Worm (Caenorhabditis elegans) whole organism, young adult: ENCODE data around the gene C05A2.4.
A peak's percentile ranks its signal among the peaks of the same experiment; 100 is the strongest.

Experiments used
- C06A6.2 ChIP-seq: fragments of 200-800 bp; sonication (Bioruptor generic); conservative IDR thresholded peaks from 2 replicates; pipeline ENCODE4 v1.3.6; 2022; ENCODE audit warnings: missing genetic modification characterization, missing compliant biosample characterization
- F23B12.7 ChIP-seq: sonication (generic microtip); optimal IDR thresholded peaks from 2 replicates; lab custom pipeline; 2017; ENCODE audit warnings: missing genetic modification characterization, mild to moderate bottlenecking, missing compliant biosample characterization, antibody characterized with exemption, moderate library complexity; ENCODE audit not compliant: insufficient read depth
- F55B11.4 ChIP-seq: sonication (generic microtip); optimal IDR thresholded peaks from 2 replicates; lab custom pipeline; 2016; ENCODE audit warnings: missing compliant biosample characterization, missing genetic modification characterization, borderline replicate concordance; ENCODE audit not compliant: insufficient read depth
- K11D2.4 ChIP-seq: fragments of 200-800 bp; sonication (Bioruptor generic); IDR thresholded peaks from 2 replicates; pipeline ENCODE4 v1.3.6; 2022; ENCODE audit warnings: missing genetic modification reagents, missing genetic modification characterization, missing compliant biosample characterization
- K12H6.12 ChIP-seq: fragments of 200-800 bp; sonication (Bioruptor generic); optimal IDR thresholded peaks from 2 replicates; lab custom pipeline; 2018; ENCODE audit warnings: mild to moderate bottlenecking, missing genetic modification characterization, missing compliant biosample characterization
- T07F8.4 ChIP-seq: sonication (generic microtip); optimal IDR thresholded peaks from 2 replicates; lab custom pipeline; 2016; ENCODE audit warnings: mild to moderate bottlenecking, missing genetic modification characterization, moderate library complexity, missing compliant biosample characterization
- T26A5.8 ChIP-seq: sonication (generic microtip); optimal IDR thresholded peaks from 2 replicates; lab custom pipeline; 2016; ENCODE audit warnings: missing genetic modification characterization, missing compliant biosample characterization
- Y53F4B.3 ChIP-seq: fragments of 200-800 bp; sonication (Bioruptor generic); IDR thresholded peaks from 2 replicates; pipeline ENCODE4 v1.3.6; 2022; ENCODE audit warnings: missing genetic modification reagents, missing genetic modification characterization, missing compliant biosample characterization
- Y53G8AR.9 ChIP-seq: fragments of 200-800 bp; sonication (Bioruptor generic); conservative IDR thresholded peaks from 2 replicates; pipeline ENCODE4 v1.3.6; 2022; ENCODE audit warnings: missing genetic modification reagents, missing genetic modification characterization, missing compliant biosample characterization
- ama-1 ChIP-seq, 3 experiments: fragments of 150-350 bp in 1 of 3; sonication (generic microtip) in 2 of 3; optimal IDR thresholded peaks; 2 replicates each; lab custom pipeline; 2014 to 2018; ENCODE audit warnings: missing biosample characterization in 2 of 3, missing genetic modification characterization in 2 of 3, missing genetic modification reagents in 2 of 3
- aptf-2 ChIP-seq: fragments of 200-800 bp; sonication (Bioruptor generic); conservative IDR thresholded peaks from 2 replicates; pipeline ENCODE4 v1.3.6; 2022; ENCODE audit warnings: missing genetic modification reagents, missing genetic modification characterization, missing compliant biosample characterization
- attf-3 ChIP-seq: fragments of 200-800 bp; sonication (Bioruptor generic); conservative IDR thresholded peaks from 2 replicates; pipeline ENCODE4 v1.3.6; 2022; ENCODE audit warnings: missing genetic modification reagents, missing genetic modification characterization, missing compliant biosample characterization
- bed-1 ChIP-seq: fragments of 200-800 bp; sonication (Bioruptor generic); IDR thresholded peaks from 2 replicates; pipeline ENCODE4 v1.3.6; 2022; ENCODE audit warnings: missing genetic modification reagents, missing genetic modification characterization, missing compliant biosample characterization
- ccch-3 ChIP-seq: fragments of 200-800 bp; sonication (Bioruptor generic); optimal IDR thresholded peaks from 2 replicates; lab custom pipeline; 2018; ENCODE audit warnings: mild to moderate bottlenecking, missing genetic modification characterization, missing compliant biosample characterization
- cebp-1 ChIP-seq, 2 experiments: fragments of 200-800 bp in 1 of 2; sonication (Bioruptor generic) in 1 of 2; sonication (generic microtip) in 1 of 2; IDR thresholded peaks in 1 of 2; optimal IDR thresholded peaks in 1 of 2; 2 replicates each; pipeline versions ENCODE4 v1.3.6 to Lab custom; 2017 to 2022; ENCODE audit warnings: missing compliant biosample characterization in 2 of 2, missing genetic modification characterization in 2 of 2, mild to moderate bottlenecking in 1 of 2, missing genetic modification reagents in 1 of 2, moderate library complexity in 1 of 2
- ceh-27 ChIP-seq: fragments of 200-800 bp; sonication (Bioruptor generic); optimal IDR thresholded peaks from 2 replicates; lab custom pipeline; 2018; ENCODE audit warnings: mild to moderate bottlenecking, missing genetic modification characterization, moderate library complexity, missing compliant biosample characterization
- ceh-58 ChIP-seq: fragments of 200-800 bp; sonication (Bioruptor generic); IDR thresholded peaks from 2 replicates; pipeline ENCODE4 v1.3.6; 2022; ENCODE audit warnings: missing genetic modification characterization, missing compliant biosample characterization
- ceh-91 ChIP-seq: fragments of 200-800 bp; sonication (Bioruptor generic); IDR thresholded peaks from 2 replicates; pipeline ENCODE4 v1.3.6; 2022; ENCODE audit warnings: missing genetic modification reagents, missing genetic modification characterization, missing compliant biosample characterization
- efl-1 ChIP-seq: fragments of 150-350 bp; optimal IDR thresholded peaks from 2 replicates; lab custom pipeline; 2014; ENCODE audit warnings: missing biosample characterization, missing genetic modification reagents, missing genetic modification characterization
- egl-18 ChIP-seq: fragments of 200-800 bp; sonication (Bioruptor generic); IDR thresholded peaks from 2 replicates; pipeline ENCODE4 v1.3.6; 2022; ENCODE audit warnings: missing genetic modification reagents, missing genetic modification characterization, missing compliant biosample characterization
- ekl-4 ChIP-seq: fragments of 200-800 bp; sonication (Bioruptor generic); IDR thresholded peaks from 2 replicates; pipeline ENCODE4 v1.3.6; 2022; ENCODE audit warnings: missing genetic modification reagents, missing genetic modification characterization, missing compliant biosample characterization
- fkh-3 ChIP-seq: sonication (generic microtip); optimal IDR thresholded peaks from 2 replicates; lab custom pipeline; 2016; ENCODE audit warnings: mild to moderate bottlenecking, missing genetic modification characterization, missing compliant biosample characterization
- gei-17 ChIP-seq: fragments of 200-800 bp; sonication (Bioruptor generic); optimal IDR thresholded peaks from 2 replicates; lab custom pipeline; 2018; ENCODE audit warnings: mild to moderate bottlenecking, missing genetic modification characterization, missing compliant biosample characterization
- hlh-26 ChIP-seq: fragments of 200-800 bp; sonication (Bioruptor generic); conservative IDR thresholded peaks from 2 replicates; pipeline ENCODE4 v1.3.6; 2022; ENCODE audit warnings: missing genetic modification reagents, missing genetic modification characterization, missing compliant biosample characterization
- hmg-20 ChIP-seq: fragments of 200-800 bp; sonication (Bioruptor generic); IDR thresholded peaks from 2 replicates; pipeline ENCODE4 v1.3.6; 2022; ENCODE audit warnings: missing genetic modification reagents, missing genetic modification characterization, missing compliant biosample characterization
- hsf-1 ChIP-seq: fragments of 200-800 bp; sonication (Bioruptor generic); IDR thresholded peaks from 2 replicates; pipeline ENCODE4 v1.3.6; 2022; ENCODE audit warnings: missing genetic modification reagents, missing genetic modification characterization, missing compliant biosample characterization
- let-526 ChIP-seq: fragments of 200-800 bp; sonication (Bioruptor generic); IDR thresholded peaks from 2 replicates; pipeline ENCODE4 v1.3.6; 2022; ENCODE audit warnings: missing genetic modification reagents, missing genetic modification characterization, missing compliant biosample characterization
- lin-54 ChIP-seq: fragments of 200-800 bp; sonication (Bioruptor generic); optimal IDR thresholded peaks from 2 replicates; lab custom pipeline; 2018; ENCODE audit warnings: mild to moderate bottlenecking, missing genetic modification characterization, missing compliant biosample characterization
- lsy-27 ChIP-seq: sonication (generic microtip); optimal IDR thresholded peaks from 2 replicates; lab custom pipeline; 2017; ENCODE audit warnings: missing genetic modification characterization, mild to moderate bottlenecking, missing compliant biosample characterization, antibody characterized with exemption, missing genotype, borderline replicate concordance; ENCODE audit not compliant: insufficient read depth
- madf-10 ChIP-seq: sonication (generic microtip); optimal IDR thresholded peaks from 2 replicates; lab custom pipeline; 2016; ENCODE audit warnings: mild to moderate bottlenecking, missing genetic modification characterization, missing compliant biosample characterization
- madf-3 ChIP-seq: fragments of 200-800 bp; sonication (Bioruptor generic); IDR thresholded peaks from 2 replicates; pipeline ENCODE4 v1.3.6; 2022; ENCODE audit warnings: missing genetic modification reagents, missing genetic modification characterization, missing compliant biosample characterization
- nfya-1 ChIP-seq: sonication (generic microtip); optimal IDR thresholded peaks from 2 replicates; lab custom pipeline; 2017; ENCODE audit warnings: antibody characterized with exemption, missing compliant biosample characterization, missing genetic modification characterization, borderline replicate concordance; ENCODE audit not compliant: insufficient read depth
- nfya-2 ChIP-seq: fragments of 200-800 bp; sonication (Bioruptor generic); IDR thresholded peaks from 2 replicates; pipeline ENCODE4 v1.3.6; 2022; ENCODE audit warnings: missing genetic modification reagents, missing genetic modification characterization, missing compliant biosample characterization
- nhr-90 ChIP-seq: sonication (generic microtip); optimal IDR thresholded peaks from 2 replicates; lab custom pipeline; 2016; ENCODE audit warnings: missing genotype, mild to moderate bottlenecking, missing genetic modification characterization, missing compliant biosample characterization
- rcor-1 ChIP-seq: fragments of 200-800 bp; sonication (Bioruptor generic); IDR thresholded peaks from 2 replicates; pipeline ENCODE4 v1.3.6; 2022; ENCODE audit warnings: missing genetic modification reagents, missing genetic modification characterization, missing compliant biosample characterization
- snpc-4 ChIP-seq, 5 experiments: fragments of 150-350 bp in 1 of 5; sonication (generic microtip) in 4 of 5; optimal IDR thresholded peaks; 2 replicates each; lab custom pipeline; 2014 to 2018; ENCODE audit warnings: missing genetic modification characterization in 5 of 5, missing biosample characterization in 3 of 5, antibody characterized with exemption in 2 of 5, mild to moderate bottlenecking in 2 of 5, missing compliant biosample characterization in 2 of 5, missing genotype in 2 of 5, moderate library complexity in 2 of 5, missing genetic modification reagents in 1 of 5
- somi-1 ChIP-seq: fragments of 200-800 bp; sonication (Bioruptor generic); optimal IDR thresholded peaks from 2 replicates; lab custom pipeline; 2018; ENCODE audit warnings: mild to moderate bottlenecking, missing genetic modification characterization, missing compliant biosample characterization
- unc-62 ChIP-seq: fragments of 150-350 bp; optimal IDR thresholded peaks from 2 replicates; lab custom pipeline; 2014; ENCODE audit warnings: missing biosample characterization, missing genetic modification reagents, missing genetic modification characterization
- xnd-1 ChIP-seq: sonication (generic microtip); optimal IDR thresholded peaks from 2 replicates; lab custom pipeline; 2016; ENCODE audit warnings: missing genotype, missing genetic modification reagents, missing genetic modification characterization, missing compliant biosample characterization
- ztf-18 ChIP-seq: sonication (generic microtip); optimal IDR thresholded peaks from 2 replicates; lab custom pipeline; 2016; ENCODE audit warnings: missing genotype, mild to moderate bottlenecking, missing genetic modification characterization, missing compliant biosample characterization
- ztf-3 ChIP-seq: fragments of 200-800 bp; sonication (Bioruptor generic); optimal IDR thresholded peaks from 2 replicates; lab custom pipeline; 2018; ENCODE audit warnings: mild to moderate bottlenecking, missing genetic modification characterization, missing compliant biosample characterization

The C05A2.4 gene

ce11 chrV:10718037-10718436, 22.8 kb downstream of the C05A2.4 start:
- TF ChIP-seq K11D2.4 (GFP tag; lab: Robert Waterston, UW) = no peak
- TF ChIP-seq snpc-4 (GFP tag; optimal IDR thresholded peaks at IDR 0.05; lab: Kevin White, UChicago) = no peak
- no peak for TF ChIP-seq snpc-4 (tag; optimal IDR thresholded peaks at IDR 0.05; lab: Kevin White, UChicago)
- TF ChIP-seq madf-10 = no peak
- no peak for TF ChIP-seq madf-3 (GFP tag; lab: Robert Waterston, UW)
- no peak for TF ChIP-seq ztf-3 (GFP tag; lab: Kevin White, UChicago)
- TF ChIP-seq lin-54 (GFP tag; lab: Kevin White, UChicago) = no peak
- TF ChIP-seq xnd-1 = no peak
- no peak for TF ChIP-seq fkh-3 (tag; lab: Kevin White, UChicago)
- TF ChIP-seq hmg-20 (GFP tag; lab: Robert Waterston, UW) = no peak
- no peak for TF ChIP-seq ccch-3 (GFP tag; lab: Kevin White, UChicago)
- TF ChIP-seq unc-62 (GFP tag; lab: Kevin White, UChicago) = no peak
- TF ChIP-seq Y53F4B.3 = no peak

ce11 chrV:10719019-10719832, 23.9 kb downstream of the C05A2.4 start:
- TF ChIP-seq K12H6.12 (tag; lab: Kevin White, UChicago) (peak; percentile 39), rcor-1 (0 out of 2 replicates have a peak, but pooled peaks have one; percentile 14), somi-1 (GFP tag; lab: Kevin White, UChicago) (peak; percentile 49), ekl-4 (GFP tag; lab: Robert Waterston, UW) (no peak), cebp-1 (GFP tag; IDR thresholded peaks at IDR 0.05; lab: Robert Waterston, UW) (no peak), cebp-1 (tag; optimal IDR thresholded peaks at IDR 0.05; lab: Kevin White, UChicago) (peak; percentile 29), ama-1 (optimal IDR thresholded peaks at IDR 0.05; lab: Kevin White, UChicago) (peak; percentile 38), ama-1 (GFP tag; optimal IDR thresholded peaks at IDR 0.05; lab: Kevin White, UChicago) (no peak)

ce11 chrV:10719833-10720170, 24.5 kb downstream of the C05A2.4 start:
- 0 out of 2 replicates have a peak, but pooled peaks have one; percentile 51 for TF ChIP-seq K11D2.4 (GFP tag; lab: Robert Waterston, UW)
- TF ChIP-seq lsy-27 = no peak
- no peak for TF ChIP-seq efl-1 (GFP tag; lab: Kevin White, UChicago)
- peak; percentile 44 for TF ChIP-seq ceh-27 (GFP tag; lab: Kevin White, UChicago)
- no peak for TF ChIP-seq hsf-1
- TF ChIP-seq nhr-90 (tag; lab: Kevin White, UChicago) = no peak
- no peak for TF ChIP-seq xnd-1
- TF ChIP-seq C06A6.2 = no peak; the same call in 1 of the 2 replicates
- no peak for TF ChIP-seq ceh-91 (GFP tag; lab: Robert Waterston, UW)
- TF ChIP-seq nfya-2 (GFP tag; lab: Robert Waterston, UW) = no peak
- TF ChIP-seq unc-62 (GFP tag; lab: Kevin White, UChicago) = peak; percentile 40
- no peak for TF ChIP-seq F23B12.7 (tag; lab: Kevin White, UChicago)
- TF ChIP-seq rcor-1 = 0 out of 2 replicates have a peak, but pooled peaks have one; percentile 3
- no peak for TF ChIP-seq gei-17 (GFP tag; lab: Kevin White, UChicago)
- TF ChIP-seq attf-3 (GFP tag; lab: Robert Waterston, UW) = no peak
- no peak for TF ChIP-seq Y53G8AR.9 (GFP tag; lab: Robert Waterston, UW)
- no peak for TF ChIP-seq ceh-58
- no peak for TF ChIP-seq ama-1 (optimal IDR thresholded peaks at IDR 0.05; lab: Kevin White, UChicago)
- TF ChIP-seq ama-1 (GFP tag; optimal IDR thresholded peaks at IDR 0.05; lab: Kevin White, UChicago) = no peak
- peak; percentile 48; the same call in 1 of the 2 replicates for TF ChIP-seq ekl-4 (GFP tag; lab: Robert Waterston, UW)
- TF ChIP-seq ztf-18 (tag; lab: Kevin White, UChicago) = no peak
- no peak for TF ChIP-seq T26A5.8
- TF ChIP-seq T07F8.4 (tag; lab: Kevin White, UChicago) = no peak
- TF ChIP-seq nfya-1 (tag; lab: Kevin White, UChicago) = no peak
- TF ChIP-seq hlh-26 (GFP tag; lab: Robert Waterston, UW) = no peak
- no peak for TF ChIP-seq egl-18 (GFP tag; lab: Robert Waterston, UW)
- TF ChIP-seq aptf-2 (GFP tag; lab: Robert Waterston, UW) = no peak
- TF ChIP-seq let-526 (GFP tag; lab: Robert Waterston, UW) = no peak
- no peak for TF ChIP-seq bed-1 (GFP tag; lab: Robert Waterston, UW)
- no peak for TF ChIP-seq F55B11.4 (tag; lab: Kevin White, UChicago)
- TF ChIP-seq Y53F4B.3 = no peak
